Fruit fly (Drosophila melanogaster) whole organism, embryonic: ENCODE measurements around the gene CG13054.

Experiments
- Adf1 ChIP-seq: fragments of 200-800 bp; sonication (Bioruptor generic); IDR thresholded peaks from 2 replicates; pipeline ENCODE4 v1.3.6; 2022; ENCODE audit warnings: missing biosample characterization, missing genetic modification characterization
- B-H2 ChIP-seq: fragments of 200-800 bp; sonication (Bioruptor generic); optimal IDR thresholded peaks from 2 replicates; lab custom pipeline; 2018; ENCODE audit warnings: missing biosample characterization, mild to moderate bottlenecking, missing genetic modification characterization
- CTCF ChIP-seq: fragments of 200-800 bp; sonication (Bioruptor generic); optimal IDR thresholded peaks from 2 replicates; lab custom pipeline; 2017; ENCODE audit warnings: missing biosample characterization, mild to moderate bottlenecking, missing genetic modification characterization, moderate library complexity
- Fer2 ChIP-seq: fragments of 200-800 bp; sonication (Bioruptor generic); optimal IDR thresholded peaks from 2 replicates; lab custom pipeline; 2018; ENCODE audit warnings: missing biosample characterization, mild to moderate bottlenecking, missing genetic modification characterization, moderate library complexity
- Hey ChIP-seq: fragments of 200-800 bp; sonication (Bioruptor generic); optimal IDR thresholded peaks from 3 replicates; lab custom pipeline; 2018; ENCODE audit warnings: missing biosample characterization, mild to moderate bottlenecking, missing genetic modification characterization
- fd102C ChIP-seq: fragments of 200-800 bp; sonication (Bioruptor generic); optimal IDR thresholded peaks from 2 replicates; lab custom pipeline; 2018; ENCODE audit warnings: missing biosample characterization, mild to moderate bottlenecking, missing genetic modification characterization, moderate library complexity
- grn ChIP-seq: fragments of 200-800 bp; sonication (Bioruptor generic); optimal IDR thresholded peaks from 3 replicates; lab custom pipeline; 2017; ENCODE audit warnings: missing biosample characterization, missing genetic modification characterization
- onecut ChIP-seq: fragments of 200-800 bp; sonication (Bioruptor generic); IDR thresholded peaks from 2 replicates; pipeline ENCODE4 v1.3.6; 2022; ENCODE audit warnings: missing biosample characterization, missing genetic modification characterization
- otp ChIP-seq: fragments of 200-800 bp; sonication (Bioruptor generic); IDR thresholded peaks from 3 replicates; pipeline ENCODE4, ENCODE4 v1.3.6; 2022; ENCODE audit warnings: missing biosample characterization, missing genetic modification characterization
- psq ChIP-seq: fragments of 200-800 bp; sonication (Bioruptor generic); optimal IDR thresholded peaks from 2 replicates; lab custom pipeline; 2017; ENCODE audit warnings: missing biosample characterization, missing genetic modification characterization
- tap ChIP-seq: fragments of 200-800 bp; optimal IDR thresholded peaks from 3 replicates; lab custom pipeline; 2019; ENCODE audit warnings: missing biosample characterization, mild to moderate bottlenecking, missing genetic modification characterization, moderate library complexity
- tin ChIP-seq: fragments of 200-800 bp; sonication (Bioruptor generic); optimal IDR thresholded peaks from 3 replicates; lab custom pipeline; 2016; ENCODE audit warnings: missing biosample characterization, missing genetic modification characterization
- wor ChIP-seq: fragments of 200-800 bp; sonication (Bioruptor generic); IDR thresholded peaks from 2 replicates; pipeline ENCODE4 v1.3.6; 2022; ENCODE audit warnings: missing biosample characterization, missing genetic modification characterization
- zen ChIP-seq: fragments of 200-800 bp; sonication (Bioruptor generic); optimal IDR thresholded peaks from 3 replicates; lab custom pipeline; 2018; ENCODE audit warnings: missing biosample characterization, mild to moderate bottlenecking, missing genetic modification characterization, moderate library complexity

DNA sequence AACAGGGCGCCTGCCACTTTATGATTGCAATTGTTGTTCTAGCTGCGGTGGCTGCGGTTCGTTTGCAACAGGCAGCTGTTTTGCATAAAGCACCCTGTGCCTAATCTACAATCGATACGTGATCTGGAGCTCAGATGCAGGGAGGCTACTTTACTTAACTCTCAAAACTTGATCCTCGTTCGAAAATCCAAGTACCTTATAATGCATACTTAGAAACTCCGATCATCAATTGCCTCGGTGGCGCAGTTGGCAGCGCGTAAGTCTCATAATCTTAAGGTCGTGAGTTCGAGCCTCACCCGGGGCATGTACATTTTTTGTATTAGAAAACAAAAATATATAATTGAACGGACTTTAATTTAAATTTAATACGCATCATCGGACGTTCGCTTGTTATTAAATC, 35.2 kb downstream of the CG13054 start:
- TF ChIP-seq psq (GFP tag; lab: Kevin White, UChicago) (no peak), onecut (GFP tag; lab: Robert Waterston, UW) (no peak), B-H2 (no peak), otp (GFP tag; lab: Robert Waterston, UW) (no peak), grn (GFP tag; lab: Kevin White, UChicago) (no peak), zen (tag; lab: Kevin White, UChicago) (no peak), tin (no peak), CTCF (GFP tag; lab: Kevin White, UChicago) (no peak), Hey (tag; lab: Kevin White, UChicago) (no peak), wor (GFP tag; lab: Robert Waterston, UW) (no peak), Adf1 (GFP tag; lab: Robert Waterston, UW) (no peak), fd102C (no peak), Fer2 (tag; lab: Kevin White, UChicago) (no peak), tap (no peak)
